Worm (Caenorhabditis elegans) whole organism, L4 larva: Measurements from ENCODE around the gene T21D12.12.
"Not testable (repeated sequence)": the region's sequence is repeated elsewhere in the genome, so short reads cannot be mapped to it uniquely, and the experiment has no call there.

Experiments
- fos-1 ChIP-seq: fragments of 150-350 bp; optimal IDR thresholded peaks from 2 replicates; lab custom pipeline; 2014; ENCODE audit warnings: missing biosample characterization, missing genetic modification characterization
- lin-15B ChIP-seq: fragments of 150-350 bp; sonication (generic microtip); optimal IDR thresholded peaks from 3 replicates; lab custom pipeline; 2014; ENCODE audit warnings: missing biosample characterization, missing genetic modification characterization
- unc-130 ChIP-seq: sonication (generic microtip); optimal IDR thresholded peaks from 2 replicates; lab custom pipeline; 2016; ENCODE audit warnings: missing genetic modification reagents, missing genetic modification characterization, missing compliant biosample characterization

- TF ChIP-seq unc-130 (GFP tag; lab: Kevin White, UChicago); lin-15B; fos-1 (tag; lab: Kevin White, UChicago): not testable (repeated sequence)
These were observed 15.0 kb downstream of the T21D12.12 start for ce11 chrIV:281247-281646.
